Fruit fly (Drosophila melanogaster) whole organism, embryonic: Measurements from ENCODE around the gene Rbm13.
A peak's percentile ranks its signal among the peaks of the same experiment; 100 is the strongest.

Experiments
- Ada2b ChIP-seq: fragments of 200-800 bp; sonication (Bioruptor generic); IDR thresholded peaks from 2 replicates; pipeline ENCODE4 v1.3.6; 2022; ENCODE audit warnings: missing biosample characterization, missing genetic modification characterization
- C15 ChIP-seq: fragments of 200-800 bp; sonication (Bioruptor generic); IDR thresholded peaks from 3 replicates; pipeline ENCODE4 v1.3.6; 2022; ENCODE audit warnings: missing biosample characterization, missing genetic modification characterization
- CG11695 ChIP-seq: fragments of 200-800 bp; sonication (Bioruptor generic); IDR thresholded peaks from 3 replicates; pipeline ENCODE4 v1.3.6; 2022; ENCODE audit warnings: missing biosample characterization, missing genetic modification characterization
- CG1233 ChIP-seq: fragments of 200-800 bp; sonication (Bioruptor generic); optimal IDR thresholded peaks from 4 replicates; lab custom pipeline; 2018; ENCODE audit warnings: missing biosample characterization, mild to moderate bottlenecking, missing genetic modification characterization
- CG14050 ChIP-seq: fragments of 200-800 bp; sonication (Bioruptor generic); IDR thresholded peaks from 3 replicates; pipeline ENCODE4 v1.3.6; 2022; ENCODE audit warnings: missing biosample characterization, missing genetic modification characterization
- CG1603 ChIP-seq: fragments of 200-800 bp; sonication (Bioruptor generic); optimal IDR thresholded peaks from 2 replicates; lab custom pipeline; 2019; ENCODE audit warnings: missing biosample characterization, mild to moderate bottlenecking, missing genetic modification characterization, moderate library complexity
- CG17612 ChIP-seq: fragments of 200-800 bp; sonication (Bioruptor generic); IDR thresholded peaks from 2 replicates; pipeline ENCODE4 v1.3.6; 2022; ENCODE audit warnings: missing biosample characterization, missing genetic modification characterization
- CG18619 ChIP-seq: fragments of 200-800 bp; sonication (Bioruptor generic); optimal IDR thresholded peaks from 3 replicates; lab custom pipeline; 2017; ENCODE audit warnings: missing biosample characterization, mild to moderate bottlenecking, missing genetic modification characterization
- CG30431 ChIP-seq: fragments of 200-800 bp; sonication (Bioruptor generic); optimal IDR thresholded peaks from 2 replicates; lab custom pipeline; 2017; ENCODE audit warnings: missing biosample characterization, missing genetic modification characterization
- CG33557 ChIP-seq: fragments of 200-800 bp; sonication (Bioruptor generic); optimal IDR thresholded peaks from 2 replicates; lab custom pipeline; 2019; ENCODE audit warnings: missing biosample characterization, mild to moderate bottlenecking, missing genetic modification characterization, moderate library complexity
- CG34224 ChIP-seq: fragments of 200-800 bp; sonication (Bioruptor generic); IDR thresholded peaks from 3 replicates; pipeline ENCODE4 v1.3.6; 2022; ENCODE audit warnings: missing biosample characterization, missing genetic modification characterization; ENCODE audit not compliant: partially characterized antibody
- CG4730 ChIP-seq: fragments of 200-800 bp; sonication (Bioruptor generic); IDR thresholded peaks from 2 replicates; pipeline ENCODE4 v1.3.6; 2022; ENCODE audit warnings: missing biosample characterization, missing genetic modification characterization
- CG7372 ChIP-seq: fragments of 200-800 bp; sonication (Bioruptor generic); IDR thresholded peaks from 2 replicates; pipeline ENCODE4 v1.3.6; 2022; ENCODE audit warnings: missing biosample characterization, missing genetic modification characterization
- CG8478 ChIP-seq: fragments of >200 bp; optimal IDR thresholded peaks from 2 replicates; lab custom pipeline; 2018
- CG8765 ChIP-seq: fragments of 200-800 bp; sonication (Bioruptor generic); IDR thresholded peaks from 2 replicates; pipeline ENCODE4 v1.3.6; 2022; ENCODE audit warnings: missing biosample characterization, missing genetic modification characterization
- CG9437 ChIP-seq: fragments of 200-800 bp; sonication (Bioruptor generic); optimal IDR thresholded peaks from 2 replicates; lab custom pipeline; 2018; ENCODE audit warnings: missing biosample characterization, mild to moderate bottlenecking, missing genetic modification characterization
- Chrac-16 ChIP-seq: fragments of 200-800 bp; sonication (Bioruptor generic); optimal IDR thresholded peaks from 3 replicates; lab custom pipeline; 2016; ENCODE audit warnings: missing biosample characterization, missing genetic modification characterization
- CrebB ChIP-seq: fragments of 200-800 bp; sonication (Bioruptor generic); optimal IDR thresholded peaks from 3 replicates; lab custom pipeline; 2018; ENCODE audit warnings: missing biosample characterization, mild to moderate bottlenecking, missing genetic modification characterization
- Dip3 ChIP-seq: fragments of 200-800 bp; sonication (Bioruptor generic); optimal IDR thresholded peaks from 3 replicates; lab custom pipeline; 2016; ENCODE audit warnings: missing biosample characterization, missing genetic modification characterization
- HHEX ChIP-seq: fragments of 200-800 bp; sonication (Bioruptor generic); optimal IDR thresholded peaks from 3 replicates; lab custom pipeline; 2017; ENCODE audit warnings: missing biosample characterization, mild to moderate bottlenecking, missing genetic modification characterization, missing genetic modification reagents
- Hand ChIP-seq: fragments of 200-800 bp; sonication (Bioruptor generic); optimal IDR thresholded peaks from 2 replicates; lab custom pipeline; 2017; ENCODE audit warnings: mild to moderate bottlenecking, missing biosample characterization, missing genetic modification reagents, missing genetic modification characterization
- Mad ChIP-seq: fragments of 200-800 bp; sonication (Bioruptor generic); optimal IDR thresholded peaks from 2 replicates; lab custom pipeline; 2016; ENCODE audit warnings: missing biosample characterization, missing genetic modification characterization
- Rx ChIP-seq: fragments of 200-800 bp; sonication (Bioruptor generic); IDR thresholded peaks from 2 replicates; pipeline ENCODE4 v1.3.6; 2022; ENCODE audit warnings: missing biosample characterization, missing genetic modification characterization
- Ssrp ChIP-seq: fragments of 200-800 bp; sonication (Bioruptor generic); optimal IDR thresholded peaks from 2 replicates; lab custom pipeline; 2018; ENCODE audit warnings: missing biosample characterization, mild to moderate bottlenecking, missing genetic modification characterization, moderate library complexity
- ato ChIP-seq: fragments of 200-800 bp; sonication (Bioruptor generic); IDR thresholded peaks from 2 replicates; pipeline ENCODE4 v1.3.6; 2022; ENCODE audit warnings: missing biosample characterization, missing genetic modification characterization; ENCODE audit not compliant: partially characterized antibody
- bigmax ChIP-seq: fragments of 200-800 bp; sonication (Bioruptor generic); optimal IDR thresholded peaks from 2 replicates; lab custom pipeline; 2018; ENCODE audit warnings: missing biosample characterization, mild to moderate bottlenecking, missing genetic modification characterization
- cato ChIP-seq: fragments of 200-800 bp; sonication (Bioruptor generic); optimal IDR thresholded peaks from 2 replicates; lab custom pipeline; 2016; ENCODE audit warnings: missing biosample characterization, missing genetic modification characterization, borderline replicate concordance
- cg ChIP-seq: fragments of 200-800 bp; sonication (Bioruptor generic); optimal IDR thresholded peaks from 3 replicates; lab custom pipeline; 2019; ENCODE audit warnings: missing biosample characterization, mild to moderate bottlenecking, missing genetic modification characterization, moderate library complexity
- chif ChIP-seq, 2 experiments: fragments of 200-800 bp; sonication (Bioruptor generic); optimal IDR thresholded peaks; 3 replicates each; lab custom pipeline; 2016; ENCODE audit warnings: missing biosample characterization in 2 of 2, missing genetic modification characterization in 2 of 2
- croc ChIP-seq: fragments of 200-800 bp; sonication (Bioruptor generic); conservative IDR thresholded peaks from 3 replicates; pipeline ENCODE4 v1.3.6; 2022; ENCODE audit warnings: missing biosample characterization, missing genetic modification characterization
- disco-r ChIP-seq: fragments of 200-800 bp; sonication (Bioruptor generic); optimal IDR thresholded peaks from 2 replicates; lab custom pipeline; 2016; ENCODE audit warnings: missing biosample characterization, missing genetic modification characterization
- dysf ChIP-seq: fragments of 200-800 bp; sonication (Bioruptor generic); IDR thresholded peaks from 3 replicates; pipeline ENCODE4 v1.3.6; 2022; ENCODE audit warnings: missing biosample characterization, missing genetic modification characterization
- eyg ChIP-seq: fragments of 200-800 bp; sonication (Bioruptor generic); optimal IDR thresholded peaks from 3 replicates; lab custom pipeline; 2016; ENCODE audit warnings: missing biosample characterization, missing genetic modification characterization
- ftz-f1 ChIP-seq: fragments of 200-800 bp; sonication (Bioruptor generic); optimal IDR thresholded peaks from 2 replicates; lab custom pipeline; 2016; ENCODE audit warnings: missing biosample characterization, missing genetic modification characterization
- grau ChIP-seq: fragments of 200-800 bp; optimal IDR thresholded peaks from 3 replicates; lab custom pipeline; 2019; ENCODE audit warnings: missing biosample characterization, mild to moderate bottlenecking, missing genetic modification characterization, moderate library complexity
- gro ChIP-seq: fragments of 200-800 bp; sonication (Bioruptor generic); optimal IDR thresholded peaks from 2 replicates; lab custom pipeline; 2016; ENCODE audit warnings: missing biosample characterization, missing genetic modification characterization
- gsb-n ChIP-seq: fragments of 200-800 bp; sonication (Bioruptor generic); optimal IDR thresholded peaks from 3 replicates; lab custom pipeline; 2018; ENCODE audit warnings: missing biosample characterization, mild to moderate bottlenecking, missing genetic modification characterization
- kah ChIP-seq: fragments of 200-800 bp; sonication (Bioruptor generic); optimal IDR thresholded peaks from 2 replicates; lab custom pipeline; 2018; ENCODE audit warnings: missing biosample characterization, mild to moderate bottlenecking, missing genetic modification characterization
- lab ChIP-seq: fragments of 200-800 bp; sonication (Bioruptor generic); optimal IDR thresholded peaks from 3 replicates; lab custom pipeline; 2017; ENCODE audit warnings: missing biosample characterization, missing genetic modification characterization, mild to moderate bottlenecking, moderate library complexity, missing genetic modification reagents
- mld ChIP-seq: fragments of 200-800 bp; sonication (Bioruptor generic); IDR thresholded peaks from 3 replicates; pipeline ENCODE4 v1.3.6; 2022; ENCODE audit warnings: missing biosample characterization, missing genetic modification characterization; ENCODE audit not compliant: partially characterized antibody
- org-1 ChIP-seq: fragments of 200-800 bp; sonication (Bioruptor generic); optimal IDR thresholded peaks from 2 replicates; lab custom pipeline; 2017; ENCODE audit warnings: missing biosample characterization, missing genetic modification characterization
- pb ChIP-seq: fragments of 200-800 bp; sonication (Bioruptor generic); optimal IDR thresholded peaks from 3 replicates; lab custom pipeline; 2016; ENCODE audit warnings: missing biosample characterization, missing genetic modification characterization
- repo ChIP-seq: fragments of 200-800 bp; sonication (Bioruptor generic); optimal IDR thresholded peaks from 2 replicates; lab custom pipeline; 2016; ENCODE audit warnings: missing biosample characterization, missing genetic modification characterization
- sens-2 ChIP-seq: fragments of 200-800 bp; sonication (Bioruptor generic); IDR thresholded peaks from 2 replicates; pipeline ENCODE4 v1.3.6; 2022; ENCODE audit warnings: missing biosample characterization, missing genetic modification characterization
- so ChIP-seq: fragments of 200-800 bp; sonication (Bioruptor generic); IDR thresholded peaks from 3 replicates; pipeline ENCODE4 v1.3.6; 2022; ENCODE audit warnings: missing biosample characterization, missing genetic modification characterization
- sr ChIP-seq: fragments of 200-800 bp; sonication (Bioruptor generic); IDR thresholded peaks from 3 replicates; pipeline ENCODE4 v1.3.6; 2022; ENCODE audit warnings: missing biosample characterization, missing genetic modification characterization
- sug ChIP-seq: fragments of 200-800 bp; optimal IDR thresholded peaks from 2 replicates; lab custom pipeline; 2019; ENCODE audit warnings: missing biosample characterization, mild to moderate bottlenecking, missing genetic modification characterization, moderate library complexity
- toy ChIP-seq: fragments of 200-800 bp; sonication (Bioruptor generic); IDR thresholded peaks from 2 replicates; pipeline ENCODE4 v1.3.6; 2022; ENCODE audit warnings: missing biosample characterization, missing genetic modification characterization
- ttk ChIP-seq: fragments of 200-800 bp; sonication (Bioruptor generic); IDR thresholded peaks from 2 replicates; pipeline ENCODE4 v2.1.2; 2022; ENCODE audit warnings: missing biosample characterization, missing genetic modification characterization
- wor ChIP-seq: fragments of 200-800 bp; sonication (Bioruptor generic); IDR thresholded peaks from 2 replicates; pipeline ENCODE4 v1.3.6; 2022; ENCODE audit warnings: missing biosample characterization, missing genetic modification characterization

Rbm13 gene

dm6 chrX:8894315-8895017 is 7.0 kb upstream of the Rbm13 start (continued):
- peak; percentile 81 for TF ChIP-seq ttk (GFP tag; lab: Robert Waterston, UW)
- TF ChIP-seq bigmax (GFP tag; lab: Kevin White, UChicago): no peak
- TF ChIP-seq CG11695 (GFP tag; lab: Robert Waterston, UW): peak; percentile 53; the same call in 1 of the 3 replicates
- no peak for TF ChIP-seq cg
- peak; percentile 24 for TF ChIP-seq CrebB (tag; lab: Kevin White, UChicago)
- peak; percentile 52; the same call in 1 of the 2 replicates for TF ChIP-seq CG4730 (GFP tag; lab: Robert Waterston, UW)
- peak; percentile 56; the same call in 1 of the 2 replicates for TF ChIP-seq CG7372 (GFP tag; lab: Robert Waterston, UW)
- peak; percentile 73 for TF ChIP-seq dysf (GFP tag; lab: Robert Waterston, UW)
- TF ChIP-seq pb: peak; percentile 9
- TF ChIP-seq C15: 0 out of 3 replicates have a peak, but pooled peaks have one; percentile 45
- peak; percentile 86 for TF ChIP-seq sens-2
- TF ChIP-seq CG14050 (GFP tag; lab: Robert Waterston, UW): peak; percentile 66; the same call in 2 of the 3 replicates
- peak; percentile 87 for TF ChIP-seq CG9437
- no peak for TF ChIP-seq CG17612 (GFP tag; lab: Robert Waterston, UW)
- no peak for TF ChIP-seq disco-r (GFP tag; lab: Kevin White, UChicago)
- peak; percentile 62 for TF ChIP-seq CG1233 (GFP tag; lab: Kevin White, UChicago)
- peak; percentile 8 for TF ChIP-seq eyg (GFP tag; lab: Kevin White, UChicago)
- TF ChIP-seq CG8478 (lab: Kevin White, UChicago): no peak
- peak; percentile 73 for TF ChIP-seq grau (tag; lab: Kevin White, UChicago)
- TF ChIP-seq mld (GFP tag; lab: Robert Waterston, UW): no peak
- TF ChIP-seq Hand (GFP tag; lab: Kevin White, UChicago): peak; percentile 52
- TF ChIP-seq lab (GFP tag; lab: Kevin White, UChicago): peak; percentile 80
- TF ChIP-seq Rx (GFP tag; lab: Robert Waterston, UW): peak; percentile 60; the same call in 1 of the 2 replicates
- TF ChIP-seq toy (GFP tag; lab: Robert Waterston, UW): no peak
- TF ChIP-seq Dip3 (GFP tag; lab: Kevin White, UChicago): peak; percentile 43
- TF ChIP-seq CG8765 (GFP tag; lab: Robert Waterston, UW): peak; percentile 55; the same call in 1 of the 2 replicates
- TF ChIP-seq gro (GFP tag; lab: Kevin White, UChicago): no peak
- TF ChIP-seq CG33557 (GFP tag; lab: Kevin White, UChicago): peak; percentile 44
- peak; percentile 78 for TF ChIP-seq kah (GFP tag; lab: Kevin White, UChicago)
- no peak for TF ChIP-seq cato (GFP tag; lab: Kevin White, UChicago)
- TF ChIP-seq Mad (GFP tag; lab: Kevin White, UChicago): peak; percentile 67
- TF ChIP-seq gsb-n (tag; lab: Kevin White, UChicago): peak; percentile 89
- peak; percentile 49 for TF ChIP-seq sug (tag; lab: Kevin White, UChicago)
- peak; percentile 32 for TF ChIP-seq repo (GFP tag; lab: Kevin White, UChicago)
- TF ChIP-seq croc: peak; percentile 72
- TF ChIP-seq sr (GFP tag; lab: Robert Waterston, UW): 0 out of 3 replicates have a peak, but pooled peaks have one; percentile 38
- peak; percentile 65 for TF ChIP-seq CG18619 (GFP tag; lab: Kevin White, UChicago)
- TF ChIP-seq Ada2b (GFP tag; lab: Robert Waterston, UW): peak; percentile 75
- peak; percentile 58 for TF ChIP-seq Chrac-16
- TF ChIP-seq wor (GFP tag; lab: Robert Waterston, UW): peak; percentile 76
- no peak for TF ChIP-seq ato (GFP tag; lab: Robert Waterston, UW)
- peak; percentile 64 for TF ChIP-seq CG30431 (GFP tag; lab: Kevin White, UChicago)
- TF ChIP-seq Ssrp (tag; lab: Kevin White, UChicago): peak; percentile 82
- TF ChIP-seq chif (GFP tag; optimal IDR thresholded peaks at IDR 0.05; lab: Kevin White, UChicago): peak; percentile 37 to 70
- peak; percentile 76 for TF ChIP-seq HHEX (GFP tag; lab: Kevin White, UChicago)
- TF ChIP-seq CG34224 (GFP tag; lab: Robert Waterston, UW): no peak
- peak; percentile 19 for TF ChIP-seq ftz-f1 (GFP tag; lab: Kevin White, UChicago)
- TF ChIP-seq org-1 (GFP tag; lab: Kevin White, UChicago): peak; percentile 49
- TF ChIP-seq CG1603 (tag; lab: Kevin White, UChicago): peak; percentile 64
- peak; percentile 62; the same call in 2 of the 3 replicates for TF ChIP-seq so (GFP tag; lab: Robert Waterston, UW)
